Fruit fly (Drosophila melanogaster): ENCODE measurements around the gene CG15743.
A peak's percentile ranks its signal among the peaks of the same experiment; 100 is the strongest.

The CG15743 gene

DNA sequence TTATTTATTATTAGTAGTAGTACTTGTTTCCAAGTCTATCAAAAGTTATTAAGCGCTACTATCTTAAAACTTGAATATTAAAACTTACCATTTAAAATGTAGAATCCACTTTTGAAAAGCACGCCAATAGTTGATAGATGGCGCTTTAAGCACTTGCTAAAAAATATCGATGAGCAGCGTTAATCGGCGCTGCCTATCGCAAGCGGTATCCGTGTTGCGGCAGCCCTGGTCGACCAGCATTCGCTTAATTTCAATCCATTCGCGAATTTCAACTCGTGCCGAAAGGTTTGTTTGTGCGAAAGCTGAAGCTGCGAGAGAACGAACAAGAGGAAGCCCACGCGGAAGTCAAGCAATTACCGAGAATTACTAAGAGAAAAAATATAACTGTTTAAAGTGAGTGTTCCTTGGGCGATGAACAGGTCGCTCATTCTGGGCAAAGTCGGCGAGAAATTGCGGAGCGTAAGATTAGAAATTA is 44.1 kb downstream of the CG15743 start, which contains the start of gene Prx2 (continued):
- TF ChIP-seq CG14710 (tag; optimal IDR thresholded peaks at IDR 0.05) (peak; percentile 20), CG1603 (tag; optimal IDR thresholded peaks at IDR 0.05) (peak; percentile 39), CG13123 (GFP tag; optimal IDR thresholded peaks at IDR 0.05) (no peak), tgo (GFP tag; IDR thresholded peaks at IDR 0.05) (no peak), Trl (optimal IDR thresholded peaks at IDR 0.05) (peak in 1 of 2 experiments; percentile 23), Trl (GFP tag; optimal IDR thresholded peaks at IDR 0.05) (no peak), CG7357 (GFP tag; IDR thresholded peaks at IDR 0.05) (no peak), Dfd (GFP tag; optimal IDR thresholded peaks at IDR 0.05) (no peak), unpg (GFP tag; optimal IDR thresholded peaks at IDR 0.05) (no peak), CG11723 (GFP tag; optimal IDR thresholded peaks at IDR 0.05) (no peak), seq (GFP tag; IDR thresholded peaks at IDR 0.05) (no peak), sug (tag; optimal IDR thresholded peaks at IDR 0.05) (peak; percentile 33), Adf1 (GFP tag; IDR thresholded peaks at IDR 0.05) (peak; percentile 33; the same call in 1 of the 2 replicates), rib (GFP tag; IDR thresholded peaks at IDR 0.05) (peak; percentile 91), CG4820 (GFP tag; optimal IDR thresholded peaks at IDR 0.05) (no peak), CG1024 (GFP tag; IDR thresholded peaks at IDR 0.05) (no peak), CG2116 (GFP tag; optimal IDR thresholded peaks at IDR 0.05) (peak; percentile 41), CG8944 (GFP tag; optimal IDR thresholded peaks at IDR 0.05) (no peak), CG3995 (GFP tag; optimal IDR thresholded peaks at IDR 0.05) (no peak), CG7271 (tag; optimal IDR thresholded peaks at IDR 0.05) (no peak), CG10267 (tag; optimal IDR thresholded peaks at IDR 0.05) (no peak), lmd (GFP tag; IDR thresholded peaks at IDR 0.05) (no peak), ro (GFP tag; IDR thresholded peaks at IDR 0.05) (no peak), org-1 (GFP tag; optimal IDR thresholded peaks at IDR 0.05) (no peak), CG16779 (GFP tag; IDR thresholded peaks at IDR 0.05) (no peak), H15 (GFP tag; IDR thresholded peaks at IDR 0.05) (no peak), vvl (GFP tag; IDR thresholded peaks at IDR 0.05) (peak; percentile 42), CG2120 (GFP tag; optimal IDR thresholded peaks at IDR 0.05) (peak; percentile 41), CG1529 (GFP tag; optimal IDR thresholded peaks at IDR 0.05) (no peak), slbo (GFP tag; IDR thresholded peaks at IDR 0.05) (peak; percentile 74), HLH54F (GFP tag; optimal IDR thresholded peaks at IDR 0.05) (peak; percentile 6), Sin3A (optimal IDR thresholded peaks at IDR 0.05) (peak; percentile 70), CG11398 (GFP tag; optimal IDR thresholded peaks at IDR 0.05) (no peak), CG13424 (tag; optimal IDR thresholded peaks at IDR 0.05) (no peak), CG14014 (GFP tag; IDR thresholded peaks at IDR 0.05) (no peak), CG17328 (GFP tag; IDR thresholded peaks at IDR 0.05) (no peak), Hand (GFP tag; optimal IDR thresholded peaks at IDR 0.05) (no peak), Ets97D (GFP tag; optimal IDR thresholded peaks at IDR 0.05) (peak; percentile 72), C15 (GFP tag; IDR thresholded peaks at IDR 0.05) (no peak), CG6254 (GFP tag; optimal IDR thresholded peaks at IDR 0.05) (no peak), Eip74EF (GFP tag; optimal IDR thresholded peaks at IDR 0.05) (no peak), Ets65A (GFP tag) (peak; percentile 85), CG14050 (GFP tag; IDR thresholded peaks at IDR 0.05) (no peak), eyg (GFP tag; optimal IDR thresholded peaks at IDR 0.05) (no peak), CG17802 (tag; optimal IDR thresholded peaks at IDR 0.05) (no peak), emc (GFP tag; optimal IDR thresholded peaks at IDR 0.05) (no peak), ERR (GFP tag; optimal IDR thresholded peaks at IDR 0.05) (no peak), CG8290 (GFP tag; optimal IDR thresholded peaks at IDR 0.05) (no peak), CG8290 (tag; optimal IDR thresholded peaks at IDR 0.05) (peak in 1 of 2 experiments; percentile 66), nom (GFP tag; optimal IDR thresholded peaks at IDR 0.05) (peak; percentile 73), chinmo (GFP tag; IDR thresholded peaks at IDR 0.05; ENCODE audit: partially characterized antibody) (peak; percentile 85; the same call in 2 of the 4 replicates), nerfin-2 (GFP tag; IDR thresholded peaks at IDR 0.05; ENCODE audit: partially characterized antibody) (peak; percentile 56; the same call in 1 of the 2 replicates), gem (tag; optimal IDR thresholded peaks at IDR 0.05) (peak; percentile 17)

All from whole organism, embryonic.